Worm (Caenorhabditis elegans): Measurements from ENCODE around the gene ufm-1.

- TF ChIP-seq dao-5 (tag; optimal IDR thresholded peaks at IDR 0.05) (no peak), him-1 (tag; optimal IDR thresholded peaks at IDR 0.05) (no peak), W03F9.2 (tag; optimal IDR thresholded peaks at IDR 0.05) (no peak)
Measured at ce11 chrIII:7843536-7843935, 15.2 kb upstream of the ufm-1 start, which contains the start of gene ZK652.8.
